Fruit fly (Drosophila melanogaster) S2 (cell line): ENCODE results near the gene Clbn.
A peak's percentile ranks its signal among the peaks of the same experiment; 100 is the strongest.
"Not testable (repeated sequence)": the region's sequence is repeated elsewhere in the genome, so short reads cannot be mapped to it uniquely, and the experiment has no call there.

Source experiments
- CG8478 ChIP-seq: fragments of >200 bp; optimal IDR thresholded peaks from 2 replicates; lab custom pipeline; 2018
- CTCF ChIP-seq, 2 experiments: fragments of >200 bp; optimal IDR thresholded peaks; 2 replicates each; lab custom pipeline; 2018

Clbn gene

DNA sequence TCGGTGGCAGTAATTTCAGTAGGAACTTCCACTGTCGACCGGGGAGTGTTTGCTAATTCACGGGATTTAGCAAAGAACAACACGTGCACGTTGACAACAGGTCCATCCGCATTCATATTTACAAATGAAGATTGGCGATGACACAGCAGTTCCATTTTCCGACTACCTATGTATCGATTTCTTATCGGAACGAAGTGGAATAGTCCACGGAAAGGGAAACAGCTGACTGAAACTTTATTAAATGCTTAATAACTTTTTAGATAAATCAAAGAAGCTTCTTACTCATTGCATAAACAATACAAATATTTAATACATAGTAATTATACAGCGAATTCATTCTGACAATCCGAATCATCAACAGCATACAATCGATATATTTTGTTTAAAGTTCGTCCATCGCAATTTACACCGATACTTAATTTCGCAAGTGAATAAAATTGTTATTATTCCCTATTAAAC lies at the start of gene Clbn, which contains the start of the genes Mocs2A and Mocs2B:
Gene Clbn (plus strand): TSS at position 272 of the 459 bp plus-strand sequence.
Gene Mocs2A (minus strand): TSS at position 129 of the 459 bp plus-strand sequence.
Gene Mocs2B (minus strand): TSS at position 129 of the 459 bp plus-strand sequence.
- TF ChIP-seq CG8478 (lab: Kevin White, UChicago) (no peak), CTCF (optimal IDR thresholded peaks at IDR 0.05; lab: Kevin White, UChicago) (no peak)

DNA sequence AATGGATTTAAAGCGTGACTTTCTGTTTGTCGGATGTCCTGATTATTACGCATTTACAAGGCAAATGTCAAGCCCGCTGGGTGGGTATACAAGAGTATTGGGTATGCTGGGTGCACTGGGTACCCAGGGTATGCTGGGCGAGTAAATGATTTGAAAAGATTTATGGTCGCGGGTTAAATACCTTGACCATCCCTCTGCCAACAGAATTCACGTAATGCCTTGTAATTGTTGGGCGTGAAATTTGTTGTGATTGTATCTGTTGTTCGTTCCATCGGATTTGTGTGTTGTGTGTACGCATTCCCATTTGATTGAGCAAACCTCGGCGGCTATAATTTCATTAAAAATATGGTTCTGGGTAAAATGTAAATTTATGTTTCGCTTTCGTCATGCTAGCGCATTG lies 48.6 kb upstream of the Clbn start:
- TF ChIP-seq CG8478 (lab: Kevin White, UChicago), result no peak

DNA sequence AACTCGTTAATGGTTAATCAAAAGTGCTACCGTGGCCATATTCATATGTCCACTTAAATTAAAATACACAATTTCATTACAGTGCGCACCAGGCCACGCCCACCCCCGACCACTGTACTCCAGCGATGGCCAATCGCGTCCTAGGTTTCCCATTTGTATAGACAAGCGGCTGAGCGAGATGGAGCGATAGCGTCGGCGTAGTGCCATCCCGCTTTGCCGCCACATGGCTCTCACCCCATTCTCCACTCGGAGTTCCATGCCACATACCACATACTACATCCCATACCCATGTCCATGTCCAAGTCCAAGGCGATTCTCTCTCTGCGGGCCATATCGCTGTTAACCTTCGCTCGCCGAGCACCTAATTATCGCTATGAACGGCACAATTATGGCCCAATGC lies 46.9 kb upstream of the Clbn start:
- TF ChIP-seq CG8478 (lab: Kevin White, UChicago) (no peak), CTCF (optimal IDR thresholded peaks at IDR 0.05; lab: Kevin White, UChicago) (peak in 1 of 2 experiments; percentile 30)

DNA sequence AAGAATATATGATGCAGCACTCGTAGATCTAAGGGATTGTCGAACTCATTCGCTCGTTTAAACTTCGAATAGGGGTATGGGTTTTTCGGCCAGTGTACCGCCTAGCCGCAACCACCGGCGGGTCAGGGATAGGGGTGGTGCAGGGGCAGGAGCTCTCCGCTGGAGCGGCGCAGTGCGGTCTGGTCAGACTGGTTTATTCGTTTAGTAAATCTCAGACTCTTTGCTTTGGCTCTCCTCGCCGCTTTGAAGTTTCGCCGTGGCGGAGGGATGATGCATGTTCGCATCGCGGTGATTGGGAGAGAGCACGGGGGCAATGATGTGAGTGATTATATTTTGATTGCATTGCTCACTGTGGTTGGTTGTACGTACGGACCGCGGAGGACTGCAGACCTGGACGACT lies 45.0 kb upstream of the Clbn start, which contains the start of gene fd96Ca:
Gene fd96Ca (plus strand): TSS at position 337 of the 400 bp plus-strand sequence.
- no peak for TF ChIP-seq CTCF (optimal IDR thresholded peaks at IDR 0.05; lab: Kevin White, UChicago)
- TF ChIP-seq CG8478 (lab: Kevin White, UChicago), result no peak

DNA sequence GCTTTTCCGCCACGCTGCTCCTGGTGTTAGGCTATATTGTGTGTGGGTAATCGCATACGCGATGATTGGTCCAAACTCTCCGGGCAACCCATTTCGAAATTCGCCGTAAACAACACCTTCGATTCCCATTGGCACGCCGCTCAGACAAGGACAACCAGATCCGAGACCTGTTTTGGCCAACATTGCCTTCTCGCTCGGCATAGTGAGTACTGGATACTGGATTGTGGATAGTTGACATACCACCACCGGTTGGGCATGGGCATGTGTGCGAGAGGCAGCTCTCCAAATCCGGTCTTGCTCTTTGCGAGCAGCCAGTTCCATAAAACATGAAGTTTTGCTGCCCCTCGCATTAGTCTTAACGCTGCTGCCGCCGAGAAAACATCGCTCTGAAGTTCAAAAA lies 32.7 kb upstream of the Clbn start, which contains the start of gene fd96Cb:
Gene fd96Cb (plus strand): TSS at position 374 of the 400 bp plus-strand sequence.
- no peak for TF ChIP-seq CG8478 (lab: Kevin White, UChicago)
- no peak for TF ChIP-seq CTCF (optimal IDR thresholded peaks at IDR 0.05; lab: Kevin White, UChicago)

DNA sequence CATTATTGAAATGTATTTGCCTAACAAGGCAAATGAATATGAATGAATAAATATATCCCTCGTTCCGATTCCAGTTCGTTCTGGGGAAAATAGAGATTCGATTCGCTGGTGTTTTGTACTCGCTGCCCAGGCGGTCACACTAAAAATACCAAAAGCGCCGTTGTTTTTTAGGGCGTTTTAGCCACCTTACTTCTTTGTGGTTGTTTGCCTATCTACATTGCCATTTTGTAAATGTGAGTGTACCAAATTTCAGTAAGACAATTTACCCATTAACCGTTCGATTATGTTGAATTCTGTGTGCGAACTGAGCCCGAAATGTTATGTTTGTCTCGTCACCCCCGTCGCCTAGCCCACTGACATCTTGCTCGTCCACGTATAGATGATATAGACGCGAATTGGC lies 29.8 kb upstream of the Clbn start, which contains the start of the genes CG33095 and CG33096:
Gene CG33095 (plus strand): TSS at position 187 of the 400 bp plus-strand sequence.
Gene CG33096 (plus strand): TSS at position 187 of the 400 bp plus-strand sequence.
- TF ChIP-seq CG8478 (lab: Kevin White, UChicago) (no peak), CTCF (optimal IDR thresholded peaks at IDR 0.05; lab: Kevin White, UChicago) (no peak)

DNA sequence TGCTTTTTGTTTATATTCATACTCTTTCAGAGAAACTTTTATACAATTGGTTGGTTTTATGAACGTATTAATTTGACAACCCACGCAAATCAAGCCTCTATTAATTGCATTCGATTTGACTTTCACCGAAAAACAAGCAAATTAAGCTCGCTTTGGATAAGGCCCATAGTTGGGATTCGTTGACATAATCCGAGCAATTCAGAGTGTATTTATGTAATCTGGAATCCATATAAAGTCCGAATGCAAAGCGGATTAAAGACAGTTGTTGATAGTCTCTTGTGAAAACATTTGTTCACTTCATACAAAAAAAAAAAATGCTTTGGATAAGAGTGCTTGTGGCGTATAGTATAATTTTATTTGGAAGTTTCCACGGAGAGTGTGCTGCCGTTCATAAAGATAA lies 25.0 kb upstream of the Clbn start, which contains the start of gene CG45095:
Gene CG45095 (plus strand): TSS at position 301 of the 400 bp plus-strand sequence.
- TF ChIP-seq CTCF (optimal IDR thresholded peaks at IDR 0.05; lab: Kevin White, UChicago) (no peak), CG8478 (lab: Kevin White, UChicago) (no peak)

DNA sequence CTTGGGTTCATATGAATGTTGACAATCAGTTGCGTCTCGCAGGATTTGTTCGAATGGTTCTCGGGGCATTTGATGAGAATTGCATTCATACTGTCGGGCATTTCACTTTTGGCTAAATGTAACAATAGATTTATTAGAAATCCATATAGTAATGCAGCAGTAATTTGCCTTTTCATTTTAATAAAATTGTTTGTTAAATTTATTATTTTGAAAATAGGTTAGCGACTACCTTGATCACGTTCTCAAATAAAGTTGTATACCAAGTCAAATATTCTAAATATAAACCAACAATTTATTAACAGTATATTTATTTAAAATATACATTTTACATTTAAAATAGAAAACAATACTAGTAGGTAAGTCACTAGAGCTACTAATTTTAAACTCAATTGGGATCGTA lies 18.4 kb upstream of the Clbn start, which contains the start of gene CG34027:
Gene CG34027 (minus strand): TSS at position 101 of the 400 bp plus-strand sequence.
- TF ChIP-seq CTCF (optimal IDR thresholded peaks at IDR 0.05; lab: Kevin White, UChicago), result no peak
- no peak for TF ChIP-seq CG8478 (lab: Kevin White, UChicago)

DNA sequence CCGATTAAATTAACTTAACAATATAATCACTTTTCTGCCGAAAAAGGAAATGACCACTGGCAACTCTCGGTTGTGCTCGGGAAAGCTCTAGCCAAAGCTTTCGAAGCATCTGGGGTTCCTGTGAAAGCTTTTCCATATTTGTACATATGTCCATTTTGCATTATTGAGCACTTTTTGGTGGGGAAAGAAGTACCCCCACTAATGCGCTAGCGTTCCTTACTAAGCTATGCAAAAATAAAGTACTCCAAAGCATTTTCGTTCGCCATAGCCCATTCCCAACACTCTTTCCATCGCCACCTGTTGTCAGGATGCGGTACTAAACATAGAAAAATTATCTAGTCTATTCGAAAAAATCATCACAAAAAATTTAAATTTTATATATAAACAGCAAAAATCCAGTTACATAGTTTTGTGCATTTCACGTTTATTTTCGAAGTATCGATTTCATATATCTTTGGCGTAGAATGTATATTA lies 14.8 kb upstream of the Clbn start, which contains the start of gene Nepl16:
Gene Nepl16 (minus strand): TSS at position 51 of the 474 bp plus-strand sequence.
- TF ChIP-seq CG8478 (lab: Kevin White, UChicago) (no peak), CTCF (optimal IDR thresholded peaks at IDR 0.05; lab: Kevin White, UChicago) (peak; percentile 38 to 68)

DNA sequence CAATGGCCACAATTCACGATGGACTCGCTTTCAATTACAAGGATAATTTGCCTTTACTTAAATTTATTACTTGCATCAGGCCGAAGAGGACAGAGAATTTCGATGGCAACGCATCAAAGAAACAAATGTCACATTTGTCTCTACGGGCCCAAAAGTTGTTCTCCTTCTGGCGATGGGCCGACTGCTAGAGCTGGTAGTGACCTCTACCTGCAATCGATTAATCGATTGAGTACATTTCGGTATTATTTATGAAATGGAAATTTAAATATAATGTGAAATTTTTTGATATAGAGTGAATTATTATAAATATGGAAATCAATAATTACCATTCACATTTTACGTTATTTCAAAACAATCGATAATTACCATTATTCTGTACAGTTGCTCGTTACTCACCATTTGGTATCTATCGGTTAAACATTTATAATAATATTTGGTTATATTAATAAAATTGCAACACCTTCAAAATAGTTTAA lies 4.5 kb upstream of the Clbn start, which contains the start of the genes CG31510 and TTLL5:
Gene CG31510 (minus strand): TSS at position 185 of the 476 bp plus-strand sequence.
Gene TTLL5 (minus strand): TSS at position 185 of the 476 bp plus-strand sequence.
- TF ChIP-seq CG8478 (lab: Kevin White, UChicago) (no peak), CTCF (optimal IDR thresholded peaks at IDR 0.05; lab: Kevin White, UChicago) (no peak)

DNA sequence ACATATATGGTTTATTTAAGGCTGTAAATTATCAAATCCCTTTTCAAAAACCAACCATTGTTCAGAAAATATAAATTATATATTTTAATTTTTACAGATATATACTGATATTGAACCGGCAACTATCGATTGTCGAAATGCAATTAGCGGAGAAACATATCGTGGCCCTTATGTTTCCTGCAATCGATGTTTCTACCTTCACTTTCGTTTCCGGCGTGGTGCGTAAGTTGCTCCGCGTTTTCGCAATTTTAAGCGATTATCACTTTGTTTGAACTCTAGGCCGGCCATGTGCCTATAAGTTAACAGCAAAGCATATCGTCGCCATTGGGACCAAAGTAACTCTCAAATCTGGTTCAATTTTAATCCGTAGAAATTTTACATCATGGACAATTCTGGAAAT lies 4.0 kb upstream of the Clbn start, which contains the start of gene vig2:
Gene vig2 (plus strand): TSS at position 112 of the 400 bp plus-strand sequence.
- TF ChIP-seq CTCF (optimal IDR thresholded peaks at IDR 0.05; lab: Kevin White, UChicago); CG8478 (lab: Kevin White, UChicago): not testable (repeated sequence)

DNA sequence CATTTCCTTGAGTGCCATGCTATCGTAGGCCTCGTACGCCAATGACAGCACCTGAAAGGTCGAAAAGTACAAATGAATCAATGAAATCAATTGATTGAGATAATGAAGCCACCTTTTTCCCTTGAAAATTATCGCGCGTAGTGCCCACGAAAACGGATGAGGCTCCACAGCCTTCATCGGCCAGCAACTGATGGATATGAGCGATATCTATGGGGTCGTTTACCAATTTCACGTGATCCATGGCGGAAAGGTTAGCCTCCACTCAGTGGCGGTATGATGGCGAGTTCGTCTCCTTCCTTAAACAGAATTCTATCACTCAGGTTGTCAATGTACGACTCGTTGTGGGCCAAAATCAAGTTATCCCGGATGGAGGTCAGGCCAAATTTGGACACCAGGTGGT lies 479 bp upstream of the Clbn start:
- no peak for TF ChIP-seq CG8478 (lab: Kevin White, UChicago)
- no peak for TF ChIP-seq CTCF (optimal IDR thresholded peaks at IDR 0.05; lab: Kevin White, UChicago)

DNA sequence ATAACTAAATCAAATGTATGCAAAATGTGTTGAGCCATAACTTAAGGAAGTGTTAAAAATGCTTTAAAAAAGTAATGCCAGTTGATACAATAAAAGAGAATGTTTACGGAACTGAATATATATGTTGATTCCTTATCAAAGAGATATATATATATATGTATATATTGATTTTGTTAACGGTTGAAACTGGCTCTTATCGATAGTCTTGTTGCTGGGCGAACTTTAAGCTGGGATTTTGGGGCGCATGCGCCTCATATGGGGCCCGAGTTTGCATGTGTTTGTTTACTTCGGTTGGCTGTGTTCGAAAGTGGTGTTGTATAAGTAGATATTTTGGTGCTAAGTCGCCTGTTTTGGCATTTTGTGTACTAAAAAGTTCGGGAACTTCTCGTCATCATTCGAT lies 3.7 kb downstream of the Clbn start, which contains the start of gene Bili:
Gene Bili (plus strand): TSS at position 265 of the 400 bp plus-strand sequence.
- TF ChIP-seq CTCF (optimal IDR thresholded peaks at IDR 0.05; lab: Kevin White, UChicago); CG8478 (lab: Kevin White, UChicago): not testable (repeated sequence)

DNA sequence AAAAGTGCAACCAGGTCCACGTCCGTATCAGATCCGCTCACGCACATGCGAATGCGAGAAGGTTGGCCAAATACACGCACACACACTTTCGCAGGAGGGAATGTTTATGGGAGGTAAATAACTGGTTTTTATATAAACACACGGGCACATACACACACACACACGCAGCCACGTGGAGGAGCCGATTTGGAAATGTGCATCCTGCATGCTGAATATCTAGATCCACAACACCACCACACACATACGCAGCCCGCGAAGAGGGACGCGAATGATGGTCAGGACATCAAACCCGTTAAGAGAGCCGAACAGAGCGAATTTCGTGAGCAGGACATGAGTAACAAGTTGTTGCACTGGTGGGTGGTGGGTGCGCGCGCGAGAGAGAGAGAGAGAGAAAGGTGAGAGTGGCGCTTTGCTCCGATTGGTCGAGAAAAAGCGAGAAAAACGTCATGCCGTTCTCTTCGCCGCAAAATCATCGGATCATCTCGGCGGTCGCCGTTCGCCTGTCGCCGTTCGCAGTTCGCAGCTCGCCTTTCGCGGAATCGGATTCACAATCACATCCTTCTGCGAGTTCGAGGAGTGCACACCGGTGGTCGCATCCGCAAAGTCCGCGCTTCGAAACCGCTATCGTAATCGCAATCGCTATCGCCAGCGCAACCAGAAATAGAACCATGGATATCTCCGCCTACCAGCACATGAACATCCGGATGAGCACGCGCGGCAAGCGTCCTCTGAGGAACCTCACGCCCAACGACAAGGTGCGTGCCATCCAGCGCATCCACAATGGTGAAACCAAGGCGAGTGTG lies 10.5 kb downstream of the Clbn start, which contains the start of gene danr:
Gene danr (plus strand): TSS at position 508 of the 803 bp plus-strand sequence.
- TF ChIP-seq CG8478 (lab: Kevin White, UChicago) (no peak), CTCF (optimal IDR thresholded peaks at IDR 0.05; lab: Kevin White, UChicago) (no peak)
